Worm (Caenorhabditis elegans): Measurements from ENCODE around the gene W06D11.3.
"Not testable (repeated sequence)": the region's sequence is repeated elsewhere in the genome, so short reads cannot be mapped to it uniquely, and the experiment has no call there.

W06D11.3 gene

DNA sequence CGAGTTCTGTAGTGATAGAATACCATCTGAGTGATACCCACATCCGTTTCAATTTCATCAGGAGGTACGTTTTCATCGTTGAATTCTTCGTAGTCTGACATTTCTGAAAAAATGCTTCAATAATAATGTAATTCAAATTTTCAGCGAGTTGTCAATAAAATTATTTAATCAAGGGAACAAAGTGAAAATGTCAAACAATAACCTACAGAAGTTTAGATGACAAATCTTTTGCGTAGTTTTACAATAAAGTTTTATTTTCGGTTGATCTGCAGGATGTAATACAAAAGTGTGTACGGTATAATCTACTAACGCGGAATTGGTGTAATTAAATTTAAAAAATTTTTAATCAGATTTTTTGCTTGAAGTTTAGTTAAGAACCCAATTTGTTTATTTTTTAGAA is 10.2 kb upstream of the W06D11.3 start, which contains the start of gene C04B4.5:
Gene C04B4.5, minus strand, starts transcription at position 101 of the 400 bp plus-strand sequence.
- TF ChIP-seq unc-62 (GFP tag; optimal IDR thresholded peaks at IDR 0.05) (no peak), pha-4 (tag; optimal IDR thresholded peaks at IDR 0.05) (no peak), ztf-11 (tag; optimal IDR thresholded peaks at IDR 0.05) (no peak), unc-39 (tag; optimal IDR thresholded peaks at IDR 0.05) (no peak), flh-1 (GFP tag; optimal IDR thresholded peaks at IDR 0.05) (no peak), snpc-4 (tag; optimal IDR thresholded peaks at IDR 0.05) (no peak)

DNA sequence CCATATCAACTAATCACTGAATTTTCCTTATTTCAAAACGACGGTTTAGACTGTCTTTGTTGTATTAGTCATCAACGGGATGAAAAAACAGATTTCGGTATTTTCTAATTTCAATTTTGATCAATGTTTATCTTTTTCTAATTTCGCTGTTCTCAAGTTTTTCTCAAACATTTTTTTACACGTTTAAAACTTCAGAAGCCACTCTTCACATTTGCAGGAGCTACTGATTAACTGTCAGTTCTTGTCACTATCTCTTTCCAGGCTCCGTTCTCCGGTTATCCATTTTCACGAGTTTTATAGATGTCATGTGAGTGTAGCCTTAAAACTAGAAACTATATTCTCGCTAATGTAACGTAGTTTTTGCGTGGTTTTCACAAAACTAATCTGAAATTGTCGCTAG is 7.9 kb upstream of the W06D11.3 start, which contains the start of gene C04B4.4:
Gene C04B4.4, plus strand, starts transcription at position 301 of the 400 bp plus-strand sequence.
- no peak for TF ChIP-seq sptf-1 (tag; optimal IDR thresholded peaks at IDR 0.05)
- no peak for TF ChIP-seq snpc-4 (tag; optimal IDR thresholded peaks at IDR 0.05)
- TF ChIP-seq nhr-12 (tag; optimal IDR thresholded peaks at IDR 0.05) = no peak
- no peak for TF ChIP-seq nhr-28 (tag; optimal IDR thresholded peaks at IDR 0.05)
- no peak for TF ChIP-seq unc-39 (tag; optimal IDR thresholded peaks at IDR 0.05)
- TF ChIP-seq lin-13 (tag; optimal IDR thresholded peaks at IDR 0.05) = no peak

DNA sequence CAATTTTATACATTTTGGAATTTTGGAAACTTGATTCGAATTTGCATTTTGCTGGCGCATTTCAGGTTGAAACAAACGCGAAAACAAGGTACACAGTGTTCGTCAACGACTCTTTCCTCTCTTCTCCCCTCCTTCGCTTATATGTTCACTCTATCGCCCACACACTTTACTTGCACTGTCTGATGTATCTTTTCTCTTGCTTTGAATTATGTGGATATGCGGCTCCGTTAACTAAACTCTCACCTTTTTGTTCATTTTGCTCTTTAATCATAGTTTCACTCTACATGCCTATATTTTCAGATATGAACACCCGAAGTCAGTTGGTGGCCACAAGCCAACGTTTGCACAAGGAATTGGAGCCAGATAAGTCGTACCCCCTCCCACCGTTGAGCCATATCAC is 4.2 kb upstream of the W06D11.3 start, which contains the start of gene W06D11.1:
Gene W06D11.1, plus strand, starts transcription at position 301 of the 400 bp plus-strand sequence.
- TF ChIP-seq lin-32 (GFP tag; optimal IDR thresholded peaks at IDR 0.05) (no peak), ceh-43 (GFP tag; optimal IDR thresholded peaks at IDR 0.05) (no peak), ceh-83 (GFP tag; optimal IDR thresholded peaks at IDR 0.05) (no peak), zip-8 (tag; optimal IDR thresholded peaks at IDR 0.05) (no peak)

DNA sequence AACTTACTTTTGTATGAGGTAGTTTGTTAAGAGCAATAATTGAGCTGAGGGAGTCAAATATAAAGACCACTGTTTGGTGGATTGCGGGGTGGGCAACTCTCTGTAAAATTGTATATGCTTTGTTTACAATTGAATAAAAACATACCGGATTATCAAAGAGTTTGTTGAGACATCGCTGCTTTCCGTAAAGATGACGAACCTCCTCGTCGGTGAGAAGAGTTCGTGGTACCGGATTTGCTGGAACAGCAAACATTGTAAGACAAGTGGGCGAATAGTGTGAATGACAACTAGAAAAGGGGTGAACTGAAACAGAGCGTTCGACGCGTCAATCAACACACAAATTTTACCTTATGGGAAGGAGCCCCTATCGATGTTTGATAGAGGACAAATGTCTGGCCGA is 2.1 kb upstream of the W06D11.3 start, which contains the start of gene W06D11.2:
Gene W06D11.2, minus strand, starts transcription at position 339 of the 400 bp plus-strand sequence.
- TF ChIP-seq lsy-2 (tag; optimal IDR thresholded peaks at IDR 0.05) (no peak), sem-2 (GFP tag; optimal IDR thresholded peaks at IDR 0.05) (no peak), ham-2 (GFP tag; optimal IDR thresholded peaks at IDR 0.05) (no peak), nhr-12 (tag; optimal IDR thresholded peaks at IDR 0.05) (no peak), nhr-28 (tag; optimal IDR thresholded peaks at IDR 0.05) (no peak), nhr-76 (tag; optimal IDR thresholded peaks at IDR 0.05) (no peak), nhr-237 (tag; optimal IDR thresholded peaks at IDR 0.05) (no peak), ceh-39 (tag; optimal IDR thresholded peaks at IDR 0.05) (no peak), bed-3 (GFP tag; optimal IDR thresholded peaks at IDR 0.05) (no peak), pha-4 (tag; optimal IDR thresholded peaks at IDR 0.05) (no peak), ceh-43 (GFP tag; optimal IDR thresholded peaks at IDR 0.05) (no peak), tbx-8 (GFP tag; optimal IDR thresholded peaks at IDR 0.05) (no peak), ces-1 (GFP tag; optimal IDR thresholded peaks at IDR 0.05) (no peak), lin-32 (GFP tag; optimal IDR thresholded peaks at IDR 0.05) (no peak), blmp-1 (tag; optimal IDR thresholded peaks at IDR 0.05) (no peak)

DNA sequence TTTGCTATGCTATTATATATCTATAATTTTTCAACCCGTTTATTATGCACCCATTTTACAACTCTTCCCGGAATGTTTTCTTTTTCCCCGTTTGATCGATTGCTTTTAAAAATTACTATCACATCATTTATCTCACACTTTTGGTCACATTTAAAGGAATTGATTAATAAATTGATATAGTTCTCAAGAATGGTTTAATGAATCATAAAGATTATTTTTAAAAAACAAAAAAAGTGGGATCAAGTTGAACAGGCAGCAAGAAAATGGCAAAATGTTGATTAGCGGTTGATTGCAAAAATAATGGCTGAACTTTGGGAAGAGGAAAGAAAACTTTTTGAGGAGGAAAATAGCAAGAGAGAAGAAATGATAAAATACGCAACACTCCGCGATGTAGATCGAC is 1.4 kb downstream of the W06D11.3 start, which contains the start of gene W06D11.5:
Gene W06D11.5, plus strand, starts transcription at position 301 of the 400 bp plus-strand sequence.
- no peak for TF ChIP-seq unc-62 (GFP tag; optimal IDR thresholded peaks at IDR 0.05)
- TF ChIP-seq hlh-1 (tag; optimal IDR thresholded peaks at IDR 0.05) = no peak
- no peak for TF ChIP-seq unc-120 (tag; optimal IDR thresholded peaks at IDR 0.05; ENCODE audit: poor library complexity, severe bottlenecking)
- TF ChIP-seq ceh-43 (GFP tag; optimal IDR thresholded peaks at IDR 0.05) = no peak
- no peak for TF ChIP-seq pha-4 (tag; optimal IDR thresholded peaks at IDR 0.05)
- no peak for TF ChIP-seq blmp-1 (tag; optimal IDR thresholded peaks at IDR 0.05)
- no peak for TF ChIP-seq elt-3 (tag; optimal IDR thresholded peaks at IDR 0.05)
- TF ChIP-seq mep-1 (tag; optimal IDR thresholded peaks at IDR 0.05) = no peak
- no peak for TF ChIP-seq snpc-4 (tag; optimal IDR thresholded peaks at IDR 0.05)
- no peak for TF ChIP-seq ces-1 (GFP tag; optimal IDR thresholded peaks at IDR 0.05)
- TF ChIP-seq nhr-76 (tag; optimal IDR thresholded peaks at IDR 0.05) = no peak
- no peak for TF ChIP-seq tbx-8 (GFP tag; optimal IDR thresholded peaks at IDR 0.05)
- no peak for TF ChIP-seq ztf-11 (tag; optimal IDR thresholded peaks at IDR 0.05)
- no peak for TF ChIP-seq nhr-28 (tag; optimal IDR thresholded peaks at IDR 0.05)
- TF ChIP-seq cnd-1 (tag; optimal IDR thresholded peaks at IDR 0.05) = no peak

DNA sequence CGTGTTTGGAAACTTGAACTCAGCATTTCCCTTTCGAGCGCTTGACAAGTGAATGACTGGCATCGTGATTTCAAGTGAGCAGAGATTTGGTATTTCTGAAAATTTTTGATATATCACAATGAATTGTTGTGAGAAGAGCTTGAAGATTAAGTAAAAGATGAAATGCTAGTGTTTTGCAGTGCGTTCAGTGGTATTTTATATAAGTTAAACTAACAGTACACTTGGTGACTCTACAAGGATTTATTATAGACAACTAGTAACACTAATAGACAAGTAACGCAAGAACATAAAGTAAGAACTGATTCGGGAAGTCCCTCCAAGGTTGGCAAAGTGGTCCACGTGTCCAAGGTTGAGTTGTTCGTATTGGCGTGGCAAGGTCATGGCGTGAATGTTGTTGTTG is 4.3 kb downstream of the W06D11.3 start, which contains the start of gene dot-1.3:
Gene dot-1.3, minus strand, starts transcription at position 101 of the 400 bp plus-strand sequence.
- TF ChIP-seq blmp-1 (tag; optimal IDR thresholded peaks at IDR 0.05); ham-2 (GFP tag; optimal IDR thresholded peaks at IDR 0.05); lin-32 (GFP tag; optimal IDR thresholded peaks at IDR 0.05): not testable (repeated sequence)

Data from whole organism, mixed stage, embryonic.